Worm (Caenorhabditis elegans) whole organism, L4/young adult: ENCODE measurements around the gene srsy-1.

Source experiments
- W03F9.2 ChIP-seq: fragments of 150-350 bp; optimal IDR thresholded peaks from 2 replicates; lab custom pipeline; 2014; ENCODE audit warnings: missing biosample characterization, missing genetic modification characterization
- dao-5 ChIP-seq: sonication (generic microtip); optimal IDR thresholded peaks from 2 replicates; lab custom pipeline; 2016; ENCODE audit warnings: missing genotype, missing genetic modification characterization, moderate library complexity, missing compliant biosample characterization

DNA sequence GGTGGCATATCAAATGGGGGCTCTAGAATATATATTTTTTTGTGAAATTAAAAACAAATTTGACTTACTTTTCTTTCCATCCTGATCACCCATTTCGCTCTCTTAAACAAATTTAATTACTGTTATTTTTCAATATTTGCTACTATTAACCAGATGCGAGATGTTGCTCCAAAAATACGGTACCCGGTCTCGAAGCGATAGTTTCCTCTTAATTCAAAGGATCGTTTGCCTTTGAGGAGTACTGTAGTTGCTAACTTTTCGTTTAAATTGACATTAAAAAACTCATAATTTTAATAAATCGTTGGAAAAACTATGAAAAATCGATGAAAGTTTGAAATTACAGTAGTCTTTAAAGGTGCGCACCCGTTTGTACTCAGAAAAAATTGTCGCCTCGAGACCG lies 32.5 kb upstream of the srsy-1 start, which contains the start of gene C04G6.4:
- no peak for TF ChIP-seq dao-5 (tag; lab: Kevin White, UChicago)
- TF ChIP-seq W03F9.2 = no peak
